Fruit fly (Drosophila melanogaster): ENCODE measurements around the gene Efr.

Efr gene

DNA sequence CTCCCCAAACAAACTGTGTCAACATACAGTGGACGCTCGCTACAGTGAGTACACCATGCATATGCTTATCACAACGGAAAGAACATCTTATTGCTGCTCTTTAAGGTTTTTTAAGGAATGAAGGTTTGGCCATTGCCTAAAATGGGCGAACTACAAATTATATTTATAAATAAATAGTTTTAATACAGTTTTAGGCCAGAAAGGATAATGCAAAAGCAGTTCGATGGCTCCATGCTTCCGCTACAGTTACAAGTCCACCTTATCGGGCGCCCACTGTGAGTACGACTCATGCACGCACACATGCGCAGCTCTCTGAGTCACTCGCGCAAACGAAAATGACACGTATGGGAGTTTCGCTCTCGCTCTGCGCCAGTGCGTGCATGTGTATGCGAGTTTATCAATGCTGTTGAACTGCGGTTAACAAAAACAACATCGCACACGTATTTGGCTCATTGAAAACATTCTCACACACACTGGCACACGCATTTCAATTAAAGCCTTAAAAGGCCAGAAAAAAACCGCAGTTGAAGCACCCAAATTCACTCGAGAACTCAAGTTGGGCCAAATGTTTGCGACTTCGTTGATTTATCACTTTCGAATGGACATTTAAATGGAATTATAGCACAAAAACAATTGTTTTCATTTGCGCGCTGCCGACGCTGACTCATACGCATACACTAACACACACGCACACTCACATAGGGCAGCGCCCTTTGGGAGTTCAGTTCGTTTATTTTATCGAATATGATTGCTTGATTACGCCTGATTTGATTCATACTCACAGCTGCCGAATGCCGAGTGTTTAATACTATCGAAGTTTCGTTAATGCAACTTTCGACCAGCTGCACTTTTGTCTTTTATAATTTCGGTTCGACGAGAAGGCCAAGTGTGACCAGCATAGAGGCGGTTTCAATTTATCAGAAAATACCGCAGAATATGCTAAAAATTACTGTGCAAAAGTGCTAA lies 4.8 kb downstream of the Efr start, which contains the start of gene sqh:
Gene sqh, minus strand, starts transcription at position 916 of the 966 bp plus-strand sequence.
- TF ChIP-seq h (optimal IDR thresholded peaks at IDR 0.05) (no peak), insv (optimal IDR thresholded peaks at IDR 0.05) (no peak), Myc (optimal IDR thresholded peaks at IDR 0.05) (no peak), Sin3A (optimal IDR thresholded peaks at IDR 0.05) (no peak), ttk (optimal IDR thresholded peaks at IDR 0.05) (no peak)

DNA sequence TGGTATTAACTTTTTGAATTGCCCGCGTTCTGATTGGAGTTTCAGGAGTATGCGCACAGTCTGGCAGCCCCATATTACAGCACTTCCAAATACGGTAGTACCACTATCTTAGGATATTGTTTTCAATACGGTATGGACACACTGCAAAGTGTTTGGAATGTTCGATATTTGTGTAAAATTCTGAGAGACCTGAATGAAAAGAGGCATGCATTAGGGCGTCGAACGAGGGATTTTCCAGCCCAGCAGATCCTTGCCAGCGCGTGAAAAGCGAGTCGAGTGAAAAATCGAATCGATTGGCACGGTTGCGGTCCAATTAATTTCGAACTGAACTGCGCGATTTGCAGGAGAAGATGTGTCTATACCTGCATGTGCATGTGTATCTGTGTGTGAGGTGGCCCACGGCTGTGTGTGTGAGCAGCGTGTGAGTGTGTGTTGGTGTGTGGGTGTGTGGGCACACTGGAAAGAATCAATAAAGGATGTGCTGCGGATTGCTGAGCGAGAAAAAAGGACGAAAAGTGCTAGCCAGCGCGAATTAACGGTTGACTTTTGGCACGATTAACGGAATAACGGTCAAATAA lies 5.8 kb downstream of the Efr start, which contains the start of gene dtn:
Gene dtn, plus strand, starts transcription at position 176 of the 578 bp plus-strand sequence.
- TF ChIP-seq h (optimal IDR thresholded peaks at IDR 0.05) (no peak), insv (optimal IDR thresholded peaks at IDR 0.05) (no peak), Sin3A (optimal IDR thresholded peaks at IDR 0.05) (no peak), Myc (optimal IDR thresholded peaks at IDR 0.05) (no peak), psq (optimal IDR thresholded peaks at IDR 0.05) (no peak), ttk (optimal IDR thresholded peaks at IDR 0.05) (no peak)

DNA sequence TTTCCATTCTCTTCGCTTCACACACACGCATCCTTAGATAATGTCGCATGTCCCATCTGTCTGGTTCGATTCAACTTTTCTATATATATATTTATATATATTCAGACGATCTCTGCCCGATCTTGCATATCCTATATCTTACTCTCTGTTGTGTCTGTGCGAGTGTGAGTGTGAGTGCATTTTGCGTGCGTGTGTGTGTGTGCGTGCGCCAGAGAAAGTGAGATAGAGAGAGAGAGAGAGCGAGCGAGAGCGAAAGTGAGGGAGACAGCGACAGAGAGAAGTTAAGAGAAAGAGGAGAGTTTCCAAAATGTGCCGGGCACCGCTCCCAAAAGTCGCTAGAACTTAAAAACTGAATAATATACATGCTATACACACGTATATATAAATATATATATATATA lies 12.0 kb downstream of the Efr start:
- TF ChIP-seq Myc (optimal IDR thresholded peaks at IDR 0.05) (no peak), psq (optimal IDR thresholded peaks at IDR 0.05) (no peak), insv (optimal IDR thresholded peaks at IDR 0.05) (no peak), h (optimal IDR thresholded peaks at IDR 0.05) (no peak), Sin3A (optimal IDR thresholded peaks at IDR 0.05) (no peak), ttk (optimal IDR thresholded peaks at IDR 0.05) (no peak)

DNA sequence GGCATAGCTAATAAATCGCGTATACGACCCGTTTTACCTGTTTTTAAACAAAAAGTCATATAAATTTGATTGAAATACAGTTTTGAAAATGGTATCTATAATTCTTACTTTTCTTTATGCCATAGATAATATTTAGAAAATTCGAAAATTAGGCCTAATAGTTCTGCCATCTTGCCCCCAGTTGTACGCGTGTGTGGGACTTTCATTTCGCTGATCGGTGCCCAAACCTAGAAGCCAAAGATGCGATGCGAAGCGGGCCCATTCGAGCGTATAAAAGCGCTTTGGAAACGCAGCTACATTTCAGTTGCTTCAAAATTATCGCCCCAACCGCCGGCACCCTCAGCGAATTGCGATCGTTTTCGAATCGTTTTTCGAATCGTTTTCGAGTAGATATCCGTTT lies 17.3 kb downstream of the Efr start, which contains the start of gene CG14445:
Gene CG14445, plus strand, starts transcription at position 301 of the 400 bp plus-strand sequence.
- no peak for TF ChIP-seq psq (optimal IDR thresholded peaks at IDR 0.05)

DNA sequence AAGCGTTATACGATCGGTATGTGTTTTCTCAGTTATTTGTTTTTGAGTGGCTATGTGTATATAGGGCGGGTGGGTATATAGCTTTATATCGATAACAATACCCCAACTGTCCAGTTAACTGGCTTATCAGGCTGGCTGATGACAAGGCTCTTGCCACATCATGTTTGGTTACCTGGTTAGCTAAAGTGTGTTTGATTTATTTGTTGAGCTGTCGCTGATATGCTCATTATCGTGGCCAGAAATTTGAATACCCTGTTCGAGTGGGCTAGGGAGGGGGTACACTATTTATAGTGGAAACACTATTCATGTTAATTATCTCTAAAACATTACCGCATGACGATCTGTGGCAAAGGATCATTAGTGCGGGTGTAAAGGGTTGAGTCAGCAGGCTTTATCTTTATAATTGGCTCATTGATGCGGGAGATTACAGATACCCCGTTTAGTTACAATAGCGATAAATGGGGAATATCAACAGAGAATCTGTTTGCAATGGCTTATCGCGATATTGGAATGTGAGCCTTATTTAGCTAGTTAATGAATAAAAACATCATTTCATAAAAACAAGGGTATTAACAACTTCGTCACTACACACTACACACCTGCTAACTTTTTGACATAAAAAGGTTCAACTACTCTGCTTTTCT lies 33.3 kb downstream of the Efr start:
- TF ChIP-seq psq (optimal IDR thresholded peaks at IDR 0.05), result no peak

DNA sequence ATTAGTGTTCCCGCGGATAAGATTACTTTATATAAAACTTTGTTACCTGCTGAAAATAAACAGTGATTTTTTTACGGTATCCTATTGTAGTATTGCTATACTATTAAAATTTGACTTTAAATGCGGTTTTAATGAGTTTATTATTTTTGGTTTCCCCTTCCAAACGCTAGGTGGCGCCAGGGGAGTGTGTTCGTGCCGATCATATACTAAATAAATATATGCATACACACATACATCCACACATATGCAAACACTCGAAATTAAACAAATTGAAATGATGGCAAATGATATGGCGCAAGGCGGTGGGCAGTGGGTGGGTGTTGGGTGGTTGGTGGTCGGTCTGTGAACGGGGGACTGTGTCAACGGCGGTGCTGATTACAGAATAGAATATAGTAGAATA lies 33.9 kb downstream of the Efr start:
- TF ChIP-seq Sin3A (optimal IDR thresholded peaks at IDR 0.05) (no peak), insv (optimal IDR thresholded peaks at IDR 0.05) (no peak), ttk (optimal IDR thresholded peaks at IDR 0.05) (no peak), h (optimal IDR thresholded peaks at IDR 0.05) (no peak), Myc (optimal IDR thresholded peaks at IDR 0.05) (no peak)

DNA sequence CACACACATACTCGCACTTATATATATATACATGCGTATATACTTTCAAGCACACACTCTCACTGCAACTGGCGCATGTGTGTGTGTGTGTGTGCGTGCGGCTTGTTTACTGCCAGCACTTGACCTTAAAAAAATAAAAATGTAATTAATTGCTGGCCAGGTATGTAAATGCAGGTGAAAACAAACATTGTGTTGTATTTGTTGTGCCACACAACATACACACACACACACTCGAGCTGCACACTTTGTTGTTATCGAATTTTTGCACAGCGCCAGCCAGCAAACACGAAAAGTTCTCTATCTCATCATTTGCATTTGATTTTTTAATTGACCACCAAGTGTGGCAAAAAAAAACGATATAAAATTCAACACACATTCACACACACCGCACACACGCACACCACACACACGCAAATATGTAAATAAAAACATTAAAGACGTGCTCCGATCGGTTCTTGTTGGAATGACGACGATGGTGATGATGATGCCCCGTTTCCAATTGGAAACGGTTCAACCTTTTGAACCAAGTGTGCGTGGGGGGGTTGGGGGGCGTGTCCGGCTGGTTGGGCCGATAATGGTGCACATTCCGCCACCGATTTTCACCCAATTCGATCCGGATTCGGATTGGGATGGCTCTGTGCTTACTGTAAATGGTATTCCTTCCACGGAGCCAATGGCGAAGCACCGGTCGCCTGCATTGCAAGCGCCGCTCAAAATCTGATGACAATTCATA lies 35.0 kb downstream of the Efr start:
- TF ChIP-seq ttk (optimal IDR thresholded peaks at IDR 0.05), result no peak
- no peak for TF ChIP-seq psq (optimal IDR thresholded peaks at IDR 0.05)
- no peak for TF ChIP-seq Myc (optimal IDR thresholded peaks at IDR 0.05)
- TF ChIP-seq h (optimal IDR thresholded peaks at IDR 0.05), result no peak

DNA sequence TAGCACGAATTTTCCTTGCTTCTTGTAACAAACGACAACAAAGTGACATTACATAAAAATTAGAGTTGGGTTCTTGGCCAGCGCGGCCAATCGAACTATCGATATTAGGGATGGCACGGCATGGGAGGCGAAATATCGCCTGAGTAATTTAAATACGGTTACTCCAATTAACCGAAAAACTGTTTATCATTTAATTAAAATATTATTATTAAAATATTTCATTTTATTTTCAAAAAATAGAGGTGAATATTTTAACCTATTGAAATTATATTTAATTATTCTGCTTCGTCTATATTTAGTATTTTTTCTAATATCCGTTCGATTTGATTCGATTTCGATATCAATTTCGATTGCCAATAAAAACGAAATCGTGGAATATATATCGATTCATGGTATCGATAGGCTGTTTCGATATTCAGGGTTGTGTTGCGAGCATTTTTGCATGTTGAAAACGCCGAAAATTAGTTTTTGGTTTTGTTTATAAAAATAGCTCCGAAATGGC lies 35.7 kb downstream of the Efr start, which contains the start of the genes Rbcn-3A and Spx:
Gene Rbcn-3A, minus strand, starts transcription at position 74 of the 502 bp plus-strand sequence.
Gene Spx, plus strand, starts transcription at position 409 of the 502 bp plus-strand sequence.
- TF ChIP-seq psq (optimal IDR thresholded peaks at IDR 0.05), result no peak
- no peak for TF ChIP-seq Myc (optimal IDR thresholded peaks at IDR 0.05)
- TF ChIP-seq h (optimal IDR thresholded peaks at IDR 0.05), result no peak
- TF ChIP-seq insv (optimal IDR thresholded peaks at IDR 0.05), result no peak
- TF ChIP-seq ttk (optimal IDR thresholded peaks at IDR 0.05), result no peak
- no peak for TF ChIP-seq Sin3A (optimal IDR thresholded peaks at IDR 0.05)

DNA sequence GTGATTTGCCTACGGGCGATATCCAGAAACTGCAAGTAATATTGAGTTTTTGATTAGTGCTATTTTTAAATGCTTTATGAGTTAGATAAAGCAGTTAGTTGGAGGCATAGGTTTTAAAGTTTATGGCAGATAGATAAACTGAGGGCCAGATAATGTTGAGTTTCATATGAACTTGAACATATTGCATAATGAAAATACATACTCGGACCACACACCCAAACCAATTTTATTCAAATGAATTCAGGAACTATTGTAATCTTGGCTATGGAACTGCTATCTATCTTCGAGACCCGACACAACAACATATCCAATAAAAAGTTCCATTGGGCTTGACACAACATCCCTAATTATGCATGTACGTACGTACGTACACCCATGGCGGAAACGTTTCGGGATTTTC lies 39.9 kb downstream of the Efr start:
- TF ChIP-seq h (optimal IDR thresholded peaks at IDR 0.05) (no peak), insv (optimal IDR thresholded peaks at IDR 0.05) (no peak), Sin3A (optimal IDR thresholded peaks at IDR 0.05) (no peak), ttk (optimal IDR thresholded peaks at IDR 0.05) (no peak), psq (optimal IDR thresholded peaks at IDR 0.05) (no peak), Myc (optimal IDR thresholded peaks at IDR 0.05) (no peak)

DNA sequence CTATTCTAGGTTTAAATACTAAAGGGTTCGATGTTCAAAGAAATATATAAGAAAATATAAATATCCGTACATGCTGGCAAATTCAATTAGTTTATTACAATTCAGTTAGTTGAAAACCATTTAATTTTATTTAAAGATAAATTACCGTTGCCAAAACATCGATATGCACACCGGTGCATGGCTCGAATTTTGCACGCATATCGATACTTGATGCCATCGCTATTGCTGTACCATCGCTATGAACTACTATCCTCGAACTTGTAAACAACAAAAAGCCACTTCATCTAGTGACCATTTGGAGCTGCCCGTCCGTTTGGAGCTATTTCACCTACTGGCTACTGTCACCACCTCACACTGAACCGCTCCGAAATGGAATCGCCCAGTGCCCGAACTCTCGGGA lies 41.1 kb downstream of the Efr start, which contains the start of gene Josd:
Gene Josd, plus strand, starts transcription at position 270 of the 400 bp plus-strand sequence.
- TF ChIP-seq psq (optimal IDR thresholded peaks at IDR 0.05) (no peak), Myc (optimal IDR thresholded peaks at IDR 0.05) (no peak), h (optimal IDR thresholded peaks at IDR 0.05) (no peak), insv (optimal IDR thresholded peaks at IDR 0.05) (no peak), Sin3A (optimal IDR thresholded peaks at IDR 0.05) (no peak), ttk (optimal IDR thresholded peaks at IDR 0.05) (no peak)

DNA sequence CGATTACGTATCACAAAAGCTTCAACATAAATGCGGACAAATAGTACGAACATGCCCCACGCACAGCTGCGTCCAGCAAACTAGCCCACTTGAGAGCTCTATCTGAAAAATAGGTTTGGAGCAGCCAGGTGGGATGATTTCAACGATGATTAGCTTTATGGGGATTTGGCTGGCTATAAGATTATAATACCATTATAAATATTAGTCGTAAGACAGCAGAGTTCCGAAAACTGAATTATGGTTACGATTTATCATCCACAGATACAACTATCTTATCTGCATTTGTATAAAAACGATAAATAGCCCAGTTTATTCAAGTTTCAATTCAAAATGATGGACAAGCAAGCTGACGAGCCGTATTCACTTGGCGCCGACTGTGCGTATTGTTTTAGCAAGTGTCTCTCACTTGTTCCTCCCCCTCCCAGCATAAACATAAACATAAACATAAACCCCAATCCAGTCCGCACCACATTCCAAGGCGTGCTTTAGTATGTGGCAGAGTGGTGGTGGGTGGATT lies 43.9 kb downstream of the Efr start:
- TF ChIP-seq Sin3A (optimal IDR thresholded peaks at IDR 0.05) (no peak), Myc (optimal IDR thresholded peaks at IDR 0.05) (no peak), psq (optimal IDR thresholded peaks at IDR 0.05) (no peak), ttk (optimal IDR thresholded peaks at IDR 0.05) (no peak), h (optimal IDR thresholded peaks at IDR 0.05) (no peak), insv (optimal IDR thresholded peaks at IDR 0.05) (no peak)

All from Kc167 (cell line).